Fruit fly (Drosophila melanogaster) whole organism, embryonic: Measurements from ENCODE around the gene Crtc.

Experiments used
- Abd-B ChIP-seq: fragments of 200-800 bp; sonication (Bioruptor generic); optimal IDR thresholded peaks from 2 replicates; lab custom pipeline; 2018; ENCODE audit warnings: missing biosample characterization, mild to moderate bottlenecking, missing genetic modification characterization, moderate library complexity
- Bteb2 ChIP-seq: fragments of 200-800 bp; sonication (Bioruptor generic); optimal IDR thresholded peaks from 2 replicates; lab custom pipeline; 2016; ENCODE audit warnings: missing biosample characterization, missing genetic modification characterization
- CG12155 ChIP-seq: fragments of 200-800 bp; sonication (Bioruptor generic); optimal IDR thresholded peaks from 3 replicates; lab custom pipeline; 2016; ENCODE audit warnings: missing biosample characterization, missing genetic modification characterization
- CG12219 ChIP-seq: fragments of 200-800 bp; sonication (Bioruptor generic); optimal IDR thresholded peaks from 3 replicates; lab custom pipeline; 2018; ENCODE audit warnings: missing biosample characterization, mild to moderate bottlenecking, missing genetic modification characterization
- CG13894 ChIP-seq: fragments of 200-800 bp; sonication (Bioruptor generic); optimal IDR thresholded peaks from 3 replicates; lab custom pipeline; 2018; ENCODE audit warnings: missing biosample characterization, mild to moderate bottlenecking, missing genetic modification characterization, moderate library complexity
- CG14860 ChIP-seq: fragments of 200-800 bp; sonication (Bioruptor generic); IDR thresholded peaks from 3 replicates; pipeline ENCODE4 v1.3.6; 2022; ENCODE audit warnings: missing biosample characterization, missing genetic modification characterization; ENCODE audit not compliant: partially characterized antibody
- CG15601 ChIP-seq: fragments of 200-800 bp; sonication (Bioruptor generic); optimal IDR thresholded peaks from 3 replicates; lab custom pipeline; 2019; ENCODE audit warnings: missing biosample characterization, mild to moderate bottlenecking, missing genetic modification characterization, moderate library complexity
- CG18476 ChIP-seq: fragments of 200-800 bp; sonication (Bioruptor generic); optimal IDR thresholded peaks from 2 replicates; lab custom pipeline; 2016; ENCODE audit warnings: missing biosample characterization, mild to moderate bottlenecking, missing genetic modification characterization
- CG2199 ChIP-seq: fragments of 200-800 bp; sonication (Bioruptor generic); IDR thresholded peaks from 3 replicates; pipeline ENCODE4 v1.3.6; 2022; ENCODE audit warnings: missing biosample characterization, missing genetic modification characterization
- CG31441 ChIP-seq: fragments of 200-800 bp; sonication (Bioruptor generic); IDR thresholded peaks from 2 replicates; pipeline ENCODE4 v1.3.6; 2022; ENCODE audit warnings: missing biosample characterization, missing genetic modification characterization
- CG32772 ChIP-seq: fragments of 200-800 bp; sonication (Bioruptor generic); IDR thresholded peaks from 2 replicates; pipeline ENCODE4 v1.3.6; 2022; ENCODE audit warnings: missing biosample characterization, missing genetic modification characterization
- CG34376 ChIP-seq: fragments of 200-800 bp; sonication (Bioruptor generic); optimal IDR thresholded peaks from 2 replicates; lab custom pipeline; 2018; ENCODE audit warnings: missing biosample characterization, mild to moderate bottlenecking, missing genetic modification characterization
- CG3838 ChIP-seq: fragments of 200-800 bp; sonication (Bioruptor generic); optimal IDR thresholded peaks from 3 replicates; lab custom pipeline; 2016; ENCODE audit warnings: missing biosample characterization, missing genetic modification characterization
- CG7987 ChIP-seq: fragments of 200-800 bp; sonication (Bioruptor generic); optimal IDR thresholded peaks from 2 replicates; lab custom pipeline; 2018; ENCODE audit warnings: missing biosample characterization, mild to moderate bottlenecking, missing genetic modification characterization, moderate library complexity
- CG8924 ChIP-seq: fragments of 200-800 bp; optimal IDR thresholded peaks from 3 replicates; lab custom pipeline; 2019; ENCODE audit warnings: missing biosample characterization, mild to moderate bottlenecking, missing genetic modification characterization, moderate library complexity
- CG9215 ChIP-seq: fragments of 200-800 bp; sonication (Bioruptor generic); IDR thresholded peaks from 2 replicates; pipeline ENCODE4 v1.3.6; 2022; ENCODE audit warnings: missing biosample characterization, missing genetic modification characterization
- CG9876 ChIP-seq: fragments of 200-800 bp; sonication (Bioruptor generic); optimal IDR thresholded peaks from 2 replicates; lab custom pipeline; 2016; ENCODE audit warnings: missing biosample characterization, missing genetic modification characterization
- CkIIα-i1 ChIP-seq: fragments of 200-800 bp; sonication (Bioruptor generic); IDR thresholded peaks from 2 replicates; pipeline ENCODE4 v1.3.6; 2022; ENCODE audit warnings: missing biosample characterization, missing genetic modification characterization
- Dfd ChIP-seq, 2 experiments: fragments of >200 bp; optimal IDR thresholded peaks; 2 replicates each; lab custom pipeline; 2017; ENCODE audit warnings: missing biosample characterization in 2 of 2, missing genetic modification characterization in 2 of 2
- ERR ChIP-seq: fragments of 200-800 bp; sonication (Bioruptor generic); optimal IDR thresholded peaks from 2 replicates; lab custom pipeline; 2016; ENCODE audit warnings: missing biosample characterization, missing genetic modification characterization
- Fer1 ChIP-seq: fragments of 200-800 bp; sonication (Bioruptor generic); optimal IDR thresholded peaks from 2 replicates; lab custom pipeline; 2017; ENCODE audit warnings: missing biosample characterization, mild to moderate bottlenecking, missing genetic modification characterization
- Gsc ChIP-seq: fragments of 200-800 bp; sonication (Bioruptor generic); IDR thresholded peaks from 2 replicates; pipeline ENCODE4 v1.3.6; 2022; ENCODE audit warnings: missing biosample characterization, missing genetic modification characterization
- H15 ChIP-seq: fragments of 200-800 bp; sonication (Bioruptor generic); IDR thresholded peaks from 3 replicates; pipeline ENCODE4 v1.3.6; 2022; ENCODE audit warnings: missing biosample characterization, missing genetic modification characterization
- Hr51 ChIP-seq, 2 experiments: fragments of 200-800 bp; sonication (Bioruptor generic); optimal IDR thresholded peaks; 2 replicates in 1 of 2; 3 replicates in 1 of 2; lab custom pipeline; 2016 to 2018; ENCODE audit warnings: missing biosample characterization in 2 of 2, missing genetic modification characterization in 2 of 2, mild to moderate bottlenecking in 1 of 2, moderate library complexity in 1 of 2
- Lhr ChIP-seq: fragments of 200-800 bp; sonication (Bioruptor generic); optimal IDR thresholded peaks from 3 replicates; lab custom pipeline; 2017; ENCODE audit warnings: mild to moderate bottlenecking, missing biosample characterization, missing genetic modification reagents, missing genetic modification characterization
- Lpt ChIP-seq: fragments of >200 bp; optimal IDR thresholded peaks from 2 replicates; lab custom pipeline; 2018; ENCODE audit warnings: missing biosample characterization, missing genetic modification characterization
- MESR4 ChIP-seq: fragments of 200-800 bp; sonication (Bioruptor generic); optimal IDR thresholded peaks from 2 replicates; lab custom pipeline; 2018; ENCODE audit warnings: missing biosample characterization, mild to moderate bottlenecking, missing genetic modification characterization, moderate library complexity
- NK7.1 ChIP-seq: fragments of 200-800 bp; sonication (Bioruptor generic); optimal IDR thresholded peaks from 3 replicates; lab custom pipeline; 2016; ENCODE audit warnings: missing biosample characterization, missing genetic modification characterization
- Opbp ChIP-seq: fragments of 200-800 bp; sonication (Bioruptor generic); IDR thresholded peaks from 3 replicates; pipeline ENCODE4 v1.3.6; 2022; ENCODE audit warnings: missing biosample characterization, missing genetic modification characterization; ENCODE audit not compliant: partially characterized antibody
- Rfx ChIP-seq: fragments of 200-800 bp; sonication (Bioruptor generic); IDR thresholded peaks from 2 replicates; pipeline ENCODE4 v1.3.6; 2022; ENCODE audit warnings: missing biosample characterization, missing genetic modification characterization
- Rx ChIP-seq: fragments of 200-800 bp; sonication (Bioruptor generic); IDR thresholded peaks from 2 replicates; pipeline ENCODE4 v1.3.6; 2022; ENCODE audit warnings: missing biosample characterization, missing genetic modification characterization
- az2 ChIP-seq: fragments of 200-800 bp; sonication (Bioruptor generic); optimal IDR thresholded peaks from 3 replicates; lab custom pipeline; 2016; ENCODE audit warnings: missing biosample characterization, missing genetic modification characterization
- chm ChIP-seq: fragments of 200-800 bp; sonication (Bioruptor generic); IDR thresholded peaks from 2 replicates; pipeline ENCODE4 v1.3.6; 2022; ENCODE audit warnings: missing biosample characterization, missing genetic modification characterization
- eyg ChIP-seq: fragments of 200-800 bp; sonication (Bioruptor generic); optimal IDR thresholded peaks from 3 replicates; lab custom pipeline; 2016; ENCODE audit warnings: missing biosample characterization, missing genetic modification characterization
- fd64A ChIP-seq: fragments of 200-800 bp; sonication (Bioruptor generic); optimal IDR thresholded peaks from 3 replicates; lab custom pipeline; 2018; ENCODE audit warnings: missing biosample characterization, mild to moderate bottlenecking, missing genetic modification characterization
- gsb-n ChIP-seq: fragments of 200-800 bp; sonication (Bioruptor generic); optimal IDR thresholded peaks from 3 replicates; lab custom pipeline; 2018; ENCODE audit warnings: missing biosample characterization, mild to moderate bottlenecking, missing genetic modification characterization
- lbe ChIP-seq: fragments of 200-800 bp; sonication (Bioruptor generic); optimal IDR thresholded peaks from 2 replicates; lab custom pipeline; 2016; ENCODE audit warnings: missing biosample characterization, mild to moderate bottlenecking, missing genetic modification characterization
- lov ChIP-seq, 2 experiments: fragments of 200-800 bp in 1 of 2; fragments of >200 bp in 1 of 2; sonication (Bioruptor generic) in 1 of 2; IDR thresholded peaks in 1 of 2; optimal IDR thresholded peaks in 1 of 2; 2 replicates in 1 of 2; 3 replicates in 1 of 2; pipeline versions ENCODE4 v1.3.6 to Lab custom; 2017 to 2022; ENCODE audit warnings: missing biosample characterization in 1 of 2, missing genetic modification characterization in 1 of 2
- nerfin-2 ChIP-seq: fragments of 200-800 bp; sonication (Bioruptor generic); IDR thresholded peaks from 2 replicates; pipeline ENCODE4 v1.3.6; 2022; ENCODE audit warnings: missing biosample characterization, missing genetic modification characterization; ENCODE audit not compliant: partially characterized antibody
- oc ChIP-seq: fragments of 200-800 bp; sonication (Bioruptor generic); optimal IDR thresholded peaks from 2 replicates; lab custom pipeline; 2018; ENCODE audit warnings: missing biosample characterization, mild to moderate bottlenecking, missing genetic modification characterization, moderate library complexity
- pnt ChIP-seq: fragments of 200-800 bp; sonication (Bioruptor generic); optimal IDR thresholded peaks from 3 replicates; lab custom pipeline; 2016; ENCODE audit warnings: missing biosample characterization, missing genetic modification characterization
- pzg ChIP-seq: fragments of 200-800 bp; sonication (Bioruptor generic); optimal IDR thresholded peaks from 3 replicates; lab custom pipeline; 2018; ENCODE audit warnings: missing biosample characterization, mild to moderate bottlenecking, missing genetic modification characterization, moderate library complexity
- salm ChIP-seq: fragments of 200-800 bp; sonication (Bioruptor generic); optimal IDR thresholded peaks from 2 replicates; lab custom pipeline; 2018; ENCODE audit warnings: missing biosample characterization, mild to moderate bottlenecking, missing genetic modification characterization
- so ChIP-seq: fragments of 200-800 bp; sonication (Bioruptor generic); IDR thresholded peaks from 3 replicates; pipeline ENCODE4 v1.3.6; 2022; ENCODE audit warnings: missing biosample characterization, missing genetic modification characterization
- sr ChIP-seq: fragments of 200-800 bp; sonication (Bioruptor generic); IDR thresholded peaks from 3 replicates; pipeline ENCODE4 v1.3.6; 2022; ENCODE audit warnings: missing biosample characterization, missing genetic modification characterization
- stwl ChIP-seq: fragments of 200-800 bp; sonication (Bioruptor generic); optimal IDR thresholded peaks from 3 replicates; lab custom pipeline; 2018; ENCODE audit warnings: missing biosample characterization, mild to moderate bottlenecking, missing genetic modification characterization, moderate library complexity
- tap ChIP-seq: fragments of 200-800 bp; optimal IDR thresholded peaks from 3 replicates; lab custom pipeline; 2019; ENCODE audit warnings: missing biosample characterization, mild to moderate bottlenecking, missing genetic modification characterization, moderate library complexity
- ttk ChIP-seq: fragments of 200-800 bp; sonication (Bioruptor generic); IDR thresholded peaks from 2 replicates; pipeline ENCODE4 v2.1.2; 2022; ENCODE audit warnings: missing biosample characterization, missing genetic modification characterization
- tx ChIP-seq: fragments of 200-800 bp; sonication (Bioruptor generic); optimal IDR thresholded peaks from 2 replicates; lab custom pipeline; 2016; ENCODE audit warnings: missing biosample characterization, missing genetic modification characterization

Gene Crtc

DNA sequence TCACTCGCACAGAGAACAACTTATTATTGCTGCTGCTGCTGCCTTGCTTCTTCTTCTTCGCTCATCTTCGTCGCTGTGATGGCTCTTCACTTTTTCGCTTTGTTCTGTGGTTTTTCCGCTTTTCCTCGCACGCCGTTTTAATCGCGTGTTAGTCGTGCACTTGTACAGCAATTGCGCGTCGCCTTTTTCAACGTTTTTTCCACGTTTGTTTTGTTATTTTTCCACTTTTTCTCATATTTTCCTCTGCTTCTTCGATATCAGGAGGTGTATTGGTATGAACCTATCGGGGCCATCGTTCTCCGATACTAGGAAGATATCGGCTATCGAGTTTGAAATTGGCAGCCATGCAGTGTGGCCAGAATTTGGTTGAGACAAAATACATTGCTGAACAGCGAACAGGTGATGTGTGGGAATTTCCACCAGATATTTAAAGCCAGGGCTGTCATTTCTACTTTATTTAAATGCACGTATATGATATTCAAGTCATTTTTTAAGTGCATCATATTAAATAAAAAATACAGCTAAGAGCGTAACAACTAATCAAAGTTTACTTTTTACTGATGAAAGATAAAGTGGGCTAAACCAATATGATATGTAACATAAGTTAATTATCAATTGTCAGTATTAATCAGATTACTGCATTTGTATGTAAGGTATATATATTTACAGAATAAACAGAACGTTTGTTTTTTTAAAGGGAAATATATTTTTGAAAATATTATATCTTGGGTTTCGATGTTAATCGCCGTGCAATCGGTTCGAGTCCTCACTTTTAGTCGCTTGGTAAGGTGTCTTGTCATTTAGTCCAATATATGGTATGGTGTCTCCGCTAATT is at the start of gene Crtc:
TSS of gene Crtc (minus strand) at position 290 of the 835 bp plus-strand sequence.
- 0 out of 2 replicates have a peak, but pooled peaks have one; percentile 25 for TF ChIP-seq CG31441 (GFP tag; lab: Robert Waterston, UW)
- TF ChIP-seq nerfin-2, result peak; percentile 68
- TF ChIP-seq az2 (GFP tag; lab: Kevin White, UChicago), result no peak
- no peak for TF ChIP-seq Gsc (GFP tag; lab: Robert Waterston, UW)
- TF ChIP-seq oc (tag; lab: Kevin White, UChicago), result no peak
- TF ChIP-seq pnt, result no peak
- TF ChIP-seq CG12155, result no peak
- TF ChIP-seq CG18476 (GFP tag; lab: Kevin White, UChicago), result no peak
- TF ChIP-seq Lpt (GFP tag; lab: Kevin White, UChicago), result no peak
- peak; percentile 59 for TF ChIP-seq Lhr (GFP tag; lab: Kevin White, UChicago)
- TF ChIP-seq CG13894 (tag; lab: Kevin White, UChicago), result no peak
- no peak for TF ChIP-seq ttk (GFP tag; lab: Robert Waterston, UW)
- TF ChIP-seq tx (GFP tag; lab: Kevin White, UChicago), result no peak
- TF ChIP-seq CG7987 (GFP tag; lab: Kevin White, UChicago), result peak; percentile 60
- TF ChIP-seq CG15601, result no peak
- no peak for TF ChIP-seq so (GFP tag; lab: Robert Waterston, UW)
- TF ChIP-seq MESR4 (GFP tag; lab: Kevin White, UChicago), result peak; percentile 90
- no peak for TF ChIP-seq salm
- no peak for TF ChIP-seq Rfx (GFP tag; lab: Robert Waterston, UW)
- TF ChIP-seq stwl (tag; lab: Kevin White, UChicago), result peak; percentile 82
- no peak for TF ChIP-seq tap
- no peak for TF ChIP-seq CkIIα-i1 (GFP tag; lab: Robert Waterston, UW)
- TF ChIP-seq chm (GFP tag; lab: Robert Waterston, UW), result no peak
- peak; percentile 69 for TF ChIP-seq CG34376 (GFP tag; lab: Kevin White, UChicago)
- TF ChIP-seq CG12219 (GFP tag; lab: Kevin White, UChicago), result no peak
- no peak for TF ChIP-seq Abd-B (GFP tag; lab: Kevin White, UChicago)
- no peak for TF ChIP-seq H15 (GFP tag; lab: Robert Waterston, UW)
- peak; percentile 85 for TF ChIP-seq pzg
- TF ChIP-seq eyg (GFP tag; lab: Kevin White, UChicago), result no peak
- TF ChIP-seq CG32772, result no peak
- no peak for TF ChIP-seq lov (optimal IDR thresholded peaks at IDR 0.05; lab: Kevin White, UChicago)
- no peak for TF ChIP-seq lov (GFP tag; IDR thresholded peaks at IDR 0.05; lab: Robert Waterston, UW)
- TF ChIP-seq sr (GFP tag; lab: Robert Waterston, UW), result no peak
- no peak for TF ChIP-seq Dfd (GFP tag; optimal IDR thresholded peaks at IDR 0.05; lab: Kevin White, UChicago)
- TF ChIP-seq Opbp, result peak; percentile 80; the same call in 2 of the 3 replicates
- TF ChIP-seq Fer1 (GFP tag; lab: Kevin White, UChicago), result peak; percentile 8
- TF ChIP-seq CG9215 (GFP tag; lab: Robert Waterston, UW), result no peak
- no peak for TF ChIP-seq CG3838 (GFP tag; lab: Kevin White, UChicago)
- no peak for TF ChIP-seq CG9876 (GFP tag; lab: Kevin White, UChicago)
- TF ChIP-seq Hr51 (GFP tag; optimal IDR thresholded peaks at IDR 0.05; lab: Kevin White, UChicago), result no peak
- TF ChIP-seq gsb-n (tag; lab: Kevin White, UChicago), result no peak
- no peak for TF ChIP-seq fd64A (GFP tag; lab: Kevin White, UChicago)
- TF ChIP-seq CG14860, result peak; percentile 76
- TF ChIP-seq NK7.1, result no peak
- TF ChIP-seq lbe, result no peak
- no peak for TF ChIP-seq ERR (GFP tag; lab: Kevin White, UChicago)
- peak; percentile 17 for TF ChIP-seq CG8924 (tag; lab: Kevin White, UChicago)
- no peak for TF ChIP-seq CG2199 (GFP tag; lab: Robert Waterston, UW)
- TF ChIP-seq Rx (GFP tag; lab: Robert Waterston, UW), result no peak; the same call in 1 of the 2 replicates
- no peak for TF ChIP-seq Bteb2 (GFP tag; lab: Kevin White, UChicago)
